Worm (Caenorhabditis elegans) whole organism, L4 larva: ENCODE data around the gene Y75B12B.3.

Experiments used
- F26F4.8 ChIP-seq: fragments of 200-800 bp; sonication (Bioruptor generic); conservative IDR thresholded peaks from 2 replicates; pipeline ENCODE4 v1.3.6; 2022; ENCODE audit warnings: missing genetic modification characterization, missing compliant biosample characterization
- R02D3.7 ChIP-seq: fragments of 150-350 bp; sonication (generic microtip); optimal IDR thresholded peaks from 3 replicates; lab custom pipeline; 2014; ENCODE audit warnings: missing biosample characterization, missing genetic modification characterization
- T20F7.1 ChIP-seq: fragments of 200-800 bp; sonication (Bioruptor generic); optimal IDR thresholded peaks from 2 replicates; lab custom pipeline; 2018; ENCODE audit warnings: mild to moderate bottlenecking, missing genetic modification characterization, missing compliant biosample characterization
- Y105C5A.15 ChIP-seq: fragments of 200-800 bp; sonication (Bioruptor generic); IDR thresholded peaks from 2 replicates; pipeline ENCODE4 v1.3.6; 2022; ENCODE audit warnings: missing genetic modification characterization, missing compliant biosample characterization
- Y48G9A.11 ChIP-seq: fragments of 200-800 bp; sonication (Bioruptor generic); IDR thresholded peaks from 2 replicates; pipeline ENCODE4 v1.3.6; 2022; ENCODE audit warnings: missing genetic modification reagents, missing genetic modification characterization, missing compliant biosample characterization
- aha-1 ChIP-seq: fragments of 150-350 bp; peaks from one replicate; lab custom pipeline; 2014; ENCODE audit warnings: missing biosample characterization, missing genetic modification characterization
- aly-2 ChIP-seq: sonication (generic microtip); optimal IDR thresholded peaks from 2 replicates; lab custom pipeline; 2018; ENCODE audit warnings: missing biosample characterization, missing genetic modification characterization
- arid-1 ChIP-seq: fragments of 200-800 bp; sonication (Bioruptor generic); conservative IDR thresholded peaks from 2 replicates; pipeline ENCODE4 v1.3.6; 2022; ENCODE audit warnings: missing genetic modification reagents, missing genetic modification characterization, missing compliant biosample characterization
- ceh-28 ChIP-seq: fragments of 150-350 bp; optimal IDR thresholded peaks from 2 replicates; lab custom pipeline; 2014; ENCODE audit warnings: missing biosample characterization, missing genetic modification reagents, missing genetic modification characterization
- ces-1 ChIP-seq: fragments of 150-350 bp; sonication (generic microtip); optimal IDR thresholded peaks from 4 replicates; lab custom pipeline; 2014; ENCODE audit warnings: missing biosample characterization, missing genetic modification reagents, missing genetic modification characterization
- daf-12 ChIP-seq: fragments of 150-350 bp; optimal IDR thresholded peaks from 2 replicates; lab custom pipeline; 2014; ENCODE audit warnings: missing biosample characterization, missing genetic modification reagents, missing genetic modification characterization
- daf-8 ChIP-seq: fragments of 200-800 bp; sonication (Bioruptor generic); IDR thresholded peaks from 2 replicates; pipeline ENCODE4 v1.3.6; 2022; ENCODE audit warnings: missing genetic modification characterization, missing compliant biosample characterization
- dmd-8 ChIP-seq: fragments of 200-800 bp; sonication (Bioruptor generic); IDR thresholded peaks from 2 replicates; pipeline ENCODE4 v1.3.6; 2022; ENCODE audit warnings: missing genetic modification characterization, missing compliant biosample characterization
- dpl-1 ChIP-seq: fragments of 150-350 bp; optimal IDR thresholded peaks from 2 replicates; lab custom pipeline; 2014; ENCODE audit warnings: missing biosample characterization, missing genetic modification reagents, missing genetic modification characterization
- duxl-1 ChIP-seq: sonication (generic microtip); optimal IDR thresholded peaks from 2 replicates; lab custom pipeline; 2016; ENCODE audit warnings: mild to moderate bottlenecking, missing genetic modification characterization, moderate library complexity, missing compliant biosample characterization; ENCODE audit not compliant: poor library complexity
- hlh-11 ChIP-seq: fragments of 200-800 bp; sonication (Bioruptor generic); optimal IDR thresholded peaks from 2 replicates; lab custom pipeline; 2018; ENCODE audit warnings: mild to moderate bottlenecking, missing genetic modification characterization, missing compliant biosample characterization
- hmg-1.1 ChIP-seq: fragments of 200-800 bp; sonication (Bioruptor generic); IDR thresholded peaks from 2 replicates; pipeline ENCODE4 v1.3.6; 2022; ENCODE audit warnings: missing genetic modification reagents, missing genetic modification characterization, missing compliant biosample characterization
- lin-13 ChIP-seq: fragments of 150-350 bp; optimal IDR thresholded peaks from 2 replicates; lab custom pipeline; 2014; ENCODE audit warnings: missing biosample characterization, missing genetic modification reagents, missing genetic modification characterization
- lin-38 ChIP-seq: fragments of 200-800 bp; sonication (Bioruptor generic); IDR thresholded peaks from 2 replicates; pipeline ENCODE4 v1.3.6; 2022; ENCODE audit warnings: missing genetic modification reagents, missing genetic modification characterization, missing compliant biosample characterization
- lin-39 ChIP-seq: fragments of 150-350 bp; optimal IDR thresholded peaks from 2 replicates; lab custom pipeline; 2014; ENCODE audit warnings: missing biosample characterization, missing genetic modification reagents, missing genetic modification characterization
- madf-5 ChIP-seq, 2 experiments: fragments of 200-800 bp; sonication (Bioruptor generic); IDR thresholded peaks; 2 replicates each; pipeline ENCODE4 v1.3.6; 2022; ENCODE audit warnings: missing compliant biosample characterization in 2 of 2, missing genetic modification characterization in 2 of 2
- mep-1 ChIP-seq: fragments of 150-350 bp; sonication (generic microtip); optimal IDR thresholded peaks from 3 replicates; lab custom pipeline; 2014; ENCODE audit warnings: missing biosample characterization, missing genetic modification characterization
- mes-2 ChIP-seq: sonication (generic microtip); optimal IDR thresholded peaks from 2 replicates; lab custom pipeline; 2016; ENCODE audit warnings: missing genotype, mild to moderate bottlenecking, missing genetic modification characterization, missing compliant biosample characterization; ENCODE audit not compliant: poor library complexity, severe bottlenecking
- mxl-2 ChIP-seq: fragments of 200-800 bp; sonication (Bioruptor generic); conservative IDR thresholded peaks from 2 replicates; pipeline ENCODE4 v1.3.6; 2022; ENCODE audit warnings: missing genetic modification reagents, missing genetic modification characterization, missing compliant biosample characterization
- mxl-3 ChIP-seq: fragments of 200-800 bp; sonication (Bioruptor generic); optimal IDR thresholded peaks from 2 replicates; lab custom pipeline; 2018; ENCODE audit warnings: mild to moderate bottlenecking, missing genetic modification characterization, missing compliant biosample characterization
- nhr-28 ChIP-seq: fragments of 150-350 bp; optimal IDR thresholded peaks from 2 replicates; lab custom pipeline; 2014; ENCODE audit warnings: missing biosample characterization, missing genetic modification characterization
- nhr-41 ChIP-seq: fragments of 200-800 bp; sonication (Bioruptor generic); IDR thresholded peaks from 2 replicates; pipeline ENCODE4 v1.3.6; 2022; ENCODE audit warnings: missing genetic modification reagents, missing genetic modification characterization, missing compliant biosample characterization
- nhr-6 ChIP-seq: fragments of 150-350 bp; optimal IDR thresholded peaks from 2 replicates; lab custom pipeline; 2014; ENCODE audit warnings: missing biosample characterization, missing genetic modification characterization
- nhr-76 ChIP-seq: fragments of 150-350 bp; optimal IDR thresholded peaks from 2 replicates; lab custom pipeline; 2014; ENCODE audit warnings: missing biosample characterization, missing genetic modification characterization
- pqm-1 ChIP-seq: sonication (generic microtip); optimal IDR thresholded peaks from 2 replicates; lab custom pipeline; 2017; ENCODE audit warnings: missing biosample characterization, missing genetic modification characterization
- sdz-12 ChIP-seq: fragments of 200-800 bp; sonication (Bioruptor generic); optimal IDR thresholded peaks from 2 replicates; lab custom pipeline; 2018; ENCODE audit warnings: mild to moderate bottlenecking, missing genetic modification characterization, missing compliant biosample characterization
- snpc-4 ChIP-seq: fragments of 150-350 bp; optimal IDR thresholded peaks from 2 replicates; lab custom pipeline; 2014; ENCODE audit warnings: missing biosample characterization, missing genetic modification characterization
- spr-3 ChIP-seq: fragments of 200-800 bp; sonication (Bioruptor generic); optimal IDR thresholded peaks from 2 replicates; lab custom pipeline; 2018; ENCODE audit warnings: mild to moderate bottlenecking, missing genetic modification characterization, missing compliant biosample characterization
- unc-62 ChIP-seq, 3 experiments: fragments of 150-350 bp in 1 of 3; sonication (generic microtip); optimal IDR thresholded peaks in 2 of 3; peaks in 1 of 3; 1 replicate in 1 of 3; 2 replicates in 2 of 3; lab custom pipeline; 2014 to 2017; ENCODE audit warnings: missing biosample characterization in 3 of 3, missing genetic modification characterization in 3 of 3, missing genetic modification reagents in 3 of 3, missing genotype in 1 of 3
- ztf-7 ChIP-seq: fragments of 150-350 bp; optimal IDR thresholded peaks from 2 replicates; lab custom pipeline; 2014; ENCODE audit warnings: missing biosample characterization, missing genetic modification characterization

Y75B12B.3 gene

DNA sequence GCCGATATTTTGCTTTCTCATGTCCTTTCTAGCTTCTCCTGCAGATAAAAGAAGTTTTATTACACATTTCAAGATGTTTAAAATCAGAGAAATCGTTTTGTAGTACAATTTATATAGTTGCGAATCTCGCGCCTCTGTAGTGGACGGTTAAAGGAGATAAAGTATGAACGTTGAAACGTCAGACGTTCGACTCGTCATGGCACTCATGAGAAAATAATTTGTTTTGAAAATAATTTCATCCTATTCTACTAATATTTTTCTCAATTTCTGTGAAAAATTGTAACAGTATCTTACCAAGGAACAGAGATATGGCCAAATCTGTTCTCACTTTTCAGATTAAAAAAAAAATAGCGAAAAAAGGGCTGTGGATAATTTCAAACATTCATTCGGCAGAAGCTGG, 38.3 kb downstream of the Y75B12B.3 start, which contains the start of gene T09F5.20:
Gene T09F5.20, minus strand, starts transcription at position 101 of the 400 bp plus-strand sequence.
- TF ChIP-seq F26F4.8 (no peak), spr-3 (no peak), hmg-1.1 (GFP tag; lab: Robert Waterston, UW) (no peak), lin-39 (tag; lab: Kevin White, UChicago) (no peak), Y105C5A.15 (GFP tag; lab: Robert Waterston, UW) (no peak), hlh-11 (no peak), snpc-4 (tag; lab: Kevin White, UChicago) (no peak)

DNA sequence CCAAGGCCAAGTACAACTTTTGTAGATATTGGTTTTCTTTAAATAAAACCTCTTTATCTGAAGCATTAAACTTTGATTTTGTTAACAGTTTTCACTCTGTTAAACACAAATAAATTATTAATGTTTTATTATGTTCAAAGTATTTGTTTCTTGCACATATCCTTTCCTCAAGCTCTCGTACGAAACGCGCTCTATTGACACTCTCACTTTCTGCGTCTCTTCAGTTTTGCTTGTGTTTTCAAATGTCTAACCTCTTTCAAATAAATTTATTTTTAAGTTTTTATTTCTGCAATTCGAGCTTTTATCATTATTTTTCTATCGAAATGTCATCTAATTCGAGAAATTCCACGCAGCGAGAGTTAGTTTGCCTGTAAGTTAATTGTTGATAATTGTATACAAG, 42.3 kb downstream of the Y75B12B.3 start, which contains the start of gene K08F9.4:
Gene K08F9.4, plus strand, starts transcription at position 222 of the 400 bp plus-strand sequence.
- no peak for TF ChIP-seq Y48G9A.11 (GFP tag; lab: Robert Waterston, UW)
- TF ChIP-seq lin-38 = peak; percentile 90
- no peak for TF ChIP-seq daf-12 (tag; lab: Kevin White, UChicago)
- TF ChIP-seq nhr-28 (tag; lab: Kevin White, UChicago) = peak; percentile 61
- TF ChIP-seq lin-13 (GFP tag; lab: Kevin White, UChicago) = peak; percentile 7
- no peak for TF ChIP-seq R02D3.7 (tag; lab: Kevin White, UChicago)
- TF ChIP-seq duxl-1 (tag; lab: Kevin White, UChicago) = peak; percentile 18
- peak; percentile 92 for TF ChIP-seq mes-2 (tag; lab: Kevin White, UChicago)
- peak; percentile 32 for TF ChIP-seq T20F7.1
- TF ChIP-seq hmg-1.1 (GFP tag; lab: Robert Waterston, UW) = no peak
- no peak for TF ChIP-seq madf-5 (GFP tag; IDR thresholded peaks at IDR 0.05; lab: Robert Waterston, UW)
- TF ChIP-seq nhr-6 (tag; lab: Kevin White, UChicago) = peak; percentile 72
- TF ChIP-seq dpl-1 (GFP tag; lab: Kevin White, UChicago) = peak; percentile 73
- TF ChIP-seq, all 104 proteins: peak for 8

DNA sequence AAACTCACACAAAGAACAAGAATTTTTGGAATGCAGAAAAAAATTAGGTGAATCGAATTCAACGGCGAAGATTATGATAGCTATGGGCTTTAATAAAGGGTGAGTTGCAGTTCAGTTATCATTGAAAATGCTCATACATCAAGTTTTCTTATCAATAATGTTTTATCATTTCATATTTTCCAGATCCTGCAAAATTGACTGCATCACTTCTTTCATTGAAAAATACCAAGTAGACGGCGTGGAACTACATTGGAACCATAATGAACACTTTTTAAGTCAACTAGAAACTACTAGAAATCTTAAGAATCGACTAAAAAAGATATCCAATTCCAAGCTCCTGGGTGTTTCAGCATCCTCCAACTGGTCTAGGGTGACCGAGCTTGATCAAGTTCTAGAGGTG, 42.8 kb downstream of the Y75B12B.3 start, which contains the start of gene K08F9.1:
Gene K08F9.1, minus strand, starts transcription at position 101 of the 400 bp plus-strand sequence.
- no peak for TF ChIP-seq aly-2 (tag; lab: Kevin White, UChicago)
- no peak for TF ChIP-seq lin-13 (GFP tag; lab: Kevin White, UChicago)
- no peak for TF ChIP-seq unc-62 (GFP tag; optimal IDR thresholded peaks at IDR 0.05 in 1 of 2; lab: Kevin White, UChicago)
- no peak for TF ChIP-seq unc-62 (tag; optimal IDR thresholded peaks at IDR 0.05; lab: Kevin White, UChicago)
- TF ChIP-seq lin-39 (tag; lab: Kevin White, UChicago) = no peak
- TF ChIP-seq sdz-12 = no peak
- no peak for TF ChIP-seq ztf-7
- no peak for TF ChIP-seq nhr-41
- no peak for TF ChIP-seq mxl-3 (GFP tag; lab: Kevin White, UChicago)
- TF ChIP-seq nhr-76 = no peak
- TF ChIP-seq mep-1 (tag; lab: Kevin White, UChicago) = no peak
- no peak for TF ChIP-seq mxl-2 (GFP tag; lab: Robert Waterston, UW)
- no peak for TF ChIP-seq daf-8 (GFP tag; lab: Robert Waterston, UW)
- TF ChIP-seq dmd-8 (GFP tag; lab: Robert Waterston, UW) = no peak
- no peak for TF ChIP-seq Y48G9A.11 (GFP tag; lab: Robert Waterston, UW)
- no peak for TF ChIP-seq aha-1 (tag; lab: Kevin White, UChicago)
- TF ChIP-seq ceh-28 (tag; lab: Kevin White, UChicago) = no peak
- no peak for TF ChIP-seq daf-12 (tag; lab: Kevin White, UChicago)
- TF ChIP-seq arid-1 = no peak
- no peak for TF ChIP-seq ces-1 (GFP tag; lab: Kevin White, UChicago)

DNA sequence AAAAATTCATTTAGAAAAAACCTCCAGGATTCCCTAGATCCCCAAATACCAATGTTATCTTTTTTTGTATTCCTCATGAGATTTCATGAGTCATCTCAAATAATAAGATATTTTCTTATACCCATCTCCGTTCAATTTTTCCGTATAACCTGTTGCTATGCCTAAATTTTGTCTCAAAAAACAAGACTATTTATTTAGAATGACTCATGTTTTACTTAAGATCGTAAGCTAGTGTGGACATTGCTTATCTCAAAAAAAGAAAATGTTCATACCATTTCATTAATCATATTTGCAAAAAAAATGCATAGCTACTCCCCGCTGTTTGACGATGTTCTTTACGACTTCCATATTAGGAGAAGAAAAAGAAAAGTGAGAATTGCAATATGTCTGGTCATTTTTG, 45.8 kb downstream of the Y75B12B.3 start, which contains the start of gene K08F9.3:
Gene K08F9.3, plus strand, starts transcription at position 301 of the 400 bp plus-strand sequence.
- no peak for TF ChIP-seq pqm-1 (tag; lab: Kevin White, UChicago)
